Fruit fly (Drosophila melanogaster): ENCODE results near the gene CG14022.

DNA sequence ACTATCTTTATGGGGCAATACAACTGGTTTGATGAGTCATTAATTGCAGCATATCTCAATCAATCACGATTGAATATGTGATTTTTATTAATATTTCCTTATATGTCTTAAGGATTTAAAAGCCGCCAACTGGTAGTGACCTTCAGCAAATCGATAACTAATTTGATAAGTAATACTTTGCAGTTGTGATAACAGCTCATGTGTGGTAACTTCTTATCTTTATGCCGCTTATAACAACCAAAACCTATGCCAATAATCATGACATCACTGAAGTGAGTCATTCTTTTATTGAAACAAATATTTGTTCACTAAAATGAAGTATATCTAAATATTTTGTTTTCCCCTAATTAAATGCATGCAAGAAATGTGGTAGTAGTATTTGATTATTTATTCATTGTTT lies 42.8 kb downstream of the CG14022 start:
- TF ChIP-seq CG12605 (GFP tag; IDR thresholded peaks at IDR 0.05) = no peak
- no peak for TF ChIP-seq CG4496 (GFP tag; IDR thresholded peaks at IDR 0.05)
- TF ChIP-seq CG10348 (GFP tag; IDR thresholded peaks at IDR 0.05) = no peak
- TF ChIP-seq CG14655 (GFP tag; optimal IDR thresholded peaks at IDR 0.05) = no peak
- TF ChIP-seq CG9948 (tag; optimal IDR thresholded peaks at IDR 0.05) = no peak
- TF ChIP-seq CG13204 (GFP tag; optimal IDR thresholded peaks at IDR 0.05) = no peak
- TF ChIP-seq CG32121 (GFP tag; IDR thresholded peaks at IDR 0.05) = no peak
- no peak for TF ChIP-seq CG17806 (tag; optimal IDR thresholded peaks at IDR 0.05)
- TF ChIP-seq CG8301 (tag; optimal IDR thresholded peaks at IDR 0.05) = no peak
- TF ChIP-seq CG15710 (tag; optimal IDR thresholded peaks at IDR 0.05) = no peak
- TF ChIP-seq Pif1A (GFP tag; optimal IDR thresholded peaks at IDR 0.05) = no peak
- no peak for TF ChIP-seq EcR (GFP tag; optimal IDR thresholded peaks at IDR 0.05)
- TF ChIP-seq Pif1B (GFP tag; optimal IDR thresholded peaks at IDR 0.05) = no peak

All from whole organism, pupa.